Fruit fly (Drosophila melanogaster) whole organism, embryonic: Measurements from ENCODE around the gene sob.

Experiments used
- Abd-B ChIP-seq: fragments of 200-800 bp; sonication (Bioruptor generic); optimal IDR thresholded peaks from 2 replicates; lab custom pipeline; 2018; ENCODE audit warnings: missing biosample characterization, mild to moderate bottlenecking, missing genetic modification characterization, moderate library complexity
- Awh ChIP-seq: fragments of 200-800 bp; sonication (Bioruptor generic); IDR thresholded peaks from 2 replicates; pipeline ENCODE4, ENCODE4 v1.3.6; 2022; ENCODE audit warnings: missing biosample characterization, missing genetic modification characterization
- CG10979 ChIP-seq: fragments of 200-800 bp; sonication (Bioruptor generic); optimal IDR thresholded peaks from 2 replicates; lab custom pipeline; 2018; ENCODE audit warnings: missing biosample characterization, mild to moderate bottlenecking, missing genetic modification characterization, moderate library complexity
- CG12104 ChIP-seq: fragments of 200-800 bp; sonication (Bioruptor generic); optimal IDR thresholded peaks from 3 replicates; lab custom pipeline; 2016; ENCODE audit warnings: missing biosample characterization, missing genetic modification characterization
- CG12659 ChIP-seq: fragments of 200-800 bp; sonication (Bioruptor generic); optimal IDR thresholded peaks from 3 replicates; lab custom pipeline; 2017; ENCODE audit warnings: mild to moderate bottlenecking, missing biosample characterization, missing genetic modification reagents, missing genetic modification characterization
- CG12769 ChIP-seq: fragments of 200-800 bp; sonication (Bioruptor generic); optimal IDR thresholded peaks from 2 replicates; lab custom pipeline; 2019; ENCODE audit warnings: missing biosample characterization, mild to moderate bottlenecking, missing genetic modification characterization, moderate library complexity
- CG17328 ChIP-seq: fragments of 200-800 bp; sonication (Bioruptor generic); IDR thresholded peaks from 2 replicates; pipeline ENCODE4 v1.3.6; 2022; ENCODE audit warnings: missing biosample characterization, missing genetic modification characterization
- CG18476 ChIP-seq: fragments of 200-800 bp; sonication (Bioruptor generic); optimal IDR thresholded peaks from 2 replicates; lab custom pipeline; 2016; ENCODE audit warnings: missing biosample characterization, mild to moderate bottlenecking, missing genetic modification characterization
- CG18599 ChIP-seq: fragments of 200-800 bp; sonication (Bioruptor generic); optimal IDR thresholded peaks from 3 replicates; lab custom pipeline; 2017; ENCODE audit warnings: missing biosample characterization, missing genetic modification characterization, mild to moderate bottlenecking, moderate library complexity, missing genetic modification reagents
- CG18764 ChIP-seq: fragments of 200-800 bp; sonication (Bioruptor generic); optimal IDR thresholded peaks from 3 replicates; lab custom pipeline; 2016; ENCODE audit warnings: missing biosample characterization, missing genetic modification characterization
- CG2116 ChIP-seq: fragments of 200-800 bp; sonication (Bioruptor generic); optimal IDR thresholded peaks from 3 replicates; lab custom pipeline; 2018; ENCODE audit warnings: missing biosample characterization, mild to moderate bottlenecking, missing genetic modification characterization
- CG30431 ChIP-seq: fragments of 200-800 bp; sonication (Bioruptor generic); optimal IDR thresholded peaks from 2 replicates; lab custom pipeline; 2017; ENCODE audit warnings: missing biosample characterization, missing genetic modification characterization
- CG32767 ChIP-seq: fragments of 200-800 bp; sonication (Bioruptor generic); IDR thresholded peaks from 2 replicates; pipeline ENCODE4 v1.3.6; 2022; ENCODE audit warnings: missing biosample characterization, missing genetic modification characterization
- CG3838 ChIP-seq: fragments of 200-800 bp; sonication (Bioruptor generic); optimal IDR thresholded peaks from 3 replicates; lab custom pipeline; 2016; ENCODE audit warnings: missing biosample characterization, missing genetic modification characterization
- CG4707 ChIP-seq: fragments of 200-800 bp; sonication (Bioruptor generic); optimal IDR thresholded peaks from 2 replicates; lab custom pipeline; 2018; ENCODE audit warnings: missing biosample characterization, mild to moderate bottlenecking, missing genetic modification characterization, moderate library complexity
- CG5245 ChIP-seq: fragments of 200-800 bp; sonication (Bioruptor generic); optimal IDR thresholded peaks from 3 replicates; lab custom pipeline; 2016; ENCODE audit warnings: missing biosample characterization, missing genetic modification characterization
- CG7786 ChIP-seq: fragments of 200-800 bp; sonication (Bioruptor generic); optimal IDR thresholded peaks from 2 replicates; lab custom pipeline; 2016; ENCODE audit warnings: missing biosample characterization, missing genetic modification characterization
- CG8924 ChIP-seq: fragments of 200-800 bp; optimal IDR thresholded peaks from 3 replicates; lab custom pipeline; 2019; ENCODE audit warnings: missing biosample characterization, mild to moderate bottlenecking, missing genetic modification characterization, moderate library complexity
- D19B ChIP-seq: fragments of 200-800 bp; sonication (Bioruptor generic); optimal IDR thresholded peaks from 2 replicates; lab custom pipeline; 2017; ENCODE audit warnings: missing biosample characterization, mild to moderate bottlenecking, missing genetic modification characterization
- Dip3 ChIP-seq: fragments of 200-800 bp; sonication (Bioruptor generic); optimal IDR thresholded peaks from 3 replicates; lab custom pipeline; 2016; ENCODE audit warnings: missing biosample characterization, missing genetic modification characterization
- Ets65A ChIP-seq: fragments of 200-800 bp; sonication (Bioruptor generic); peaks from one replicate; lab custom pipeline; 2016; ENCODE audit warnings: missing biosample characterization, missing genetic modification characterization
- MESR4 ChIP-seq: fragments of 200-800 bp; sonication (Bioruptor generic); optimal IDR thresholded peaks from 2 replicates; lab custom pipeline; 2018; ENCODE audit warnings: missing biosample characterization, mild to moderate bottlenecking, missing genetic modification characterization, moderate library complexity
- NFAT ChIP-seq: fragments of 200-800 bp; sonication (Bioruptor generic); IDR thresholded peaks from 2 replicates; pipeline ENCODE4 v1.3.6; 2022; ENCODE audit warnings: missing biosample characterization, missing genetic modification characterization
- Nf-YA ChIP-seq: fragments of 200-800 bp; sonication (Bioruptor generic); IDR thresholded peaks from 2 replicates; pipeline ENCODE4 v1.3.6; 2022; ENCODE audit warnings: missing biosample characterization, missing genetic modification characterization
- Rx ChIP-seq: fragments of 200-800 bp; sonication (Bioruptor generic); IDR thresholded peaks from 2 replicates; pipeline ENCODE4 v1.3.6; 2022; ENCODE audit warnings: missing biosample characterization, missing genetic modification characterization
- Six4 ChIP-seq: fragments of 200-800 bp; sonication (Bioruptor generic); optimal IDR thresholded peaks from 2 replicates; lab custom pipeline; 2016; ENCODE audit warnings: missing biosample characterization, missing genetic modification characterization
- Sox100B ChIP-seq: fragments of 200-800 bp; sonication (Bioruptor generic); optimal IDR thresholded peaks from 3 replicates; lab custom pipeline; 2018; ENCODE audit warnings: missing biosample characterization, mild to moderate bottlenecking, missing genetic modification characterization
- YL-1 ChIP-seq: fragments of 200-800 bp; sonication (Bioruptor generic); optimal IDR thresholded peaks from 3 replicates; lab custom pipeline; 2017; ENCODE audit warnings: missing biosample characterization, mild to moderate bottlenecking, missing genetic modification characterization
- ap ChIP-seq: fragments of 200-800 bp; sonication (Bioruptor generic); IDR thresholded peaks from 2 replicates; pipeline ENCODE4 v1.3.6; 2022; ENCODE audit warnings: missing biosample characterization, missing genetic modification characterization
- bigmax ChIP-seq: fragments of 200-800 bp; sonication (Bioruptor generic); optimal IDR thresholded peaks from 2 replicates; lab custom pipeline; 2018; ENCODE audit warnings: missing biosample characterization, mild to moderate bottlenecking, missing genetic modification characterization
- br ChIP-seq: fragments of >200 bp; optimal IDR thresholded peaks from 2 replicates; lab custom pipeline; 2017
- bsh ChIP-seq, 2 experiments: fragments of 200-800 bp; sonication (Bioruptor generic); optimal IDR thresholded peaks; 2 replicates each; lab custom pipeline; 2017 to 2018; ENCODE audit warnings: mild to moderate bottlenecking in 2 of 2, missing biosample characterization in 2 of 2, missing genetic modification characterization in 2 of 2, moderate library complexity in 1 of 2
- ci ChIP-seq: fragments of 200-800 bp; sonication (Bioruptor generic); IDR thresholded peaks from 3 replicates; pipeline ENCODE4 v1.3.6; 2022; ENCODE audit warnings: missing biosample characterization, missing genetic modification characterization
- croc ChIP-seq: fragments of 200-800 bp; sonication (Bioruptor generic); conservative IDR thresholded peaks from 3 replicates; pipeline ENCODE4 v1.3.6; 2022; ENCODE audit warnings: missing biosample characterization, missing genetic modification characterization
- crol ChIP-seq: fragments of 200-800 bp; sonication (Bioruptor generic); IDR thresholded peaks from 2 replicates; pipeline ENCODE4 v1.3.6; 2022; ENCODE audit warnings: missing biosample characterization, missing genetic modification characterization
- gsb ChIP-seq: fragments of 200-800 bp; sonication (Bioruptor generic); IDR thresholded peaks from 2 replicates; pipeline ENCODE4 v1.3.6; 2022; ENCODE audit warnings: missing biosample characterization, missing genetic modification characterization
- hth ChIP-seq: fragments of >200 bp; optimal IDR thresholded peaks from 2 replicates; lab custom pipeline; 2017; ENCODE audit warnings: inconsistent platforms
- jing ChIP-seq: fragments of 200-800 bp; sonication (Bioruptor generic); optimal IDR thresholded peaks from 2 replicates; lab custom pipeline; 2018; ENCODE audit warnings: missing biosample characterization, mild to moderate bottlenecking, missing genetic modification characterization
- kay ChIP-seq: fragments of 200-800 bp; sonication (Bioruptor generic); optimal IDR thresholded peaks from 2 replicates; lab custom pipeline; 2016; ENCODE audit warnings: missing biosample characterization, missing genetic modification characterization
- kni ChIP-seq: fragments of 200-800 bp; sonication (Bioruptor generic); optimal IDR thresholded peaks from 3 replicates; lab custom pipeline; 2017; ENCODE audit warnings: mild to moderate bottlenecking, missing biosample characterization, missing genetic modification reagents, missing genetic modification characterization
- lab ChIP-seq: fragments of 200-800 bp; sonication (Bioruptor generic); optimal IDR thresholded peaks from 3 replicates; lab custom pipeline; 2017; ENCODE audit warnings: missing biosample characterization, missing genetic modification characterization, mild to moderate bottlenecking, moderate library complexity, missing genetic modification reagents
- mld ChIP-seq: fragments of 200-800 bp; sonication (Bioruptor generic); IDR thresholded peaks from 3 replicates; pipeline ENCODE4 v1.3.6; 2022; ENCODE audit warnings: missing biosample characterization, missing genetic modification characterization; ENCODE audit not compliant: partially characterized antibody
- nerfin-1 ChIP-seq: fragments of 200-800 bp; sonication (Bioruptor generic); optimal IDR thresholded peaks from 3 replicates; lab custom pipeline; 2019; ENCODE audit warnings: missing biosample characterization, mild to moderate bottlenecking, missing genetic modification characterization, moderate library complexity
- onecut ChIP-seq: fragments of 200-800 bp; sonication (Bioruptor generic); IDR thresholded peaks from 2 replicates; pipeline ENCODE4 v1.3.6; 2022; ENCODE audit warnings: missing biosample characterization, missing genetic modification characterization
- row ChIP-seq: fragments of 200-800 bp; sonication (Bioruptor generic); IDR thresholded peaks from 3 replicates; pipeline ENCODE4 v1.3.6; 2022; ENCODE audit warnings: missing biosample characterization, missing genetic modification characterization
- shn ChIP-seq: fragments of 200-800 bp; sonication (Bioruptor generic); optimal IDR thresholded peaks from 3 replicates; lab custom pipeline; 2016; ENCODE audit warnings: missing biosample characterization, missing genetic modification characterization
- sim ChIP-seq: fragments of 200-800 bp; sonication (Bioruptor generic); IDR thresholded peaks from 2 replicates; pipeline ENCODE4 v1.3.6; 2022; ENCODE audit warnings: missing biosample characterization, missing genetic modification characterization
- slp2 ChIP-seq: fragments of 200-800 bp; sonication (Bioruptor generic); optimal IDR thresholded peaks from 2 replicates; lab custom pipeline; 2016; ENCODE audit warnings: missing biosample characterization, missing genetic modification characterization
- vfl ChIP-seq: fragments of 200-800 bp; sonication (Bioruptor generic); optimal IDR thresholded peaks from 2 replicates; lab custom pipeline; 2016; ENCODE audit warnings: missing biosample characterization, missing genetic modification characterization
- yki ChIP-seq: fragments of >200 bp; optimal IDR thresholded peaks from 3 replicates; lab custom pipeline; 2018
- zf30C ChIP-seq: fragments of 200-800 bp; sonication (Bioruptor generic); optimal IDR thresholded peaks from 3 replicates; lab custom pipeline; 2018; ENCODE audit warnings: missing biosample characterization, mild to moderate bottlenecking, missing genetic modification characterization

sob gene

dm6 chr2L:3534227-3534842, 46.2 kb downstream of the sob start (continued):
- no peak for TF ChIP-seq CG3838 (GFP tag; lab: Kevin White, UChicago)
- peak; percentile 36 for TF ChIP-seq CG7786
- TF ChIP-seq gsb (GFP tag; lab: Robert Waterston, UW): no peak
- peak; percentile 24 for TF ChIP-seq CG12659
- TF ChIP-seq CG2116 (GFP tag; lab: Kevin White, UChicago): peak; percentile 9
- 0 out of 2 replicates have a peak, but pooled peaks have one; percentile 10 for TF ChIP-seq sim
- peak; percentile 38; the same call in 1 of the 2 replicates for TF ChIP-seq ap (GFP tag; lab: Robert Waterston, UW)
- peak; percentile 13 for TF ChIP-seq CG12104 (GFP tag; lab: Kevin White, UChicago)
- no peak for TF ChIP-seq YL-1
- no peak for TF ChIP-seq D19B (GFP tag; lab: Kevin White, UChicago)
- TF ChIP-seq kni (GFP tag; lab: Kevin White, UChicago): no peak
- TF ChIP-seq croc (GFP tag; lab: Robert Waterston, UW): peak; percentile 45; the same call in 1 of the 3 replicates
- peak; percentile 15 for TF ChIP-seq nerfin-1 (tag; lab: Kevin White, UChicago)
- no peak for TF ChIP-seq jing (GFP tag; lab: Kevin White, UChicago)
- TF ChIP-seq Dip3 (GFP tag; lab: Kevin White, UChicago): peak; percentile 5
- TF ChIP-seq lab (GFP tag; lab: Kevin White, UChicago): peak; percentile 32
- TF ChIP-seq bsh (GFP tag; optimal IDR thresholded peaks at IDR 0.05; lab: Kevin White, UChicago): peak; percentile 72 to 74
- peak; percentile 33; the same call in 1 of the 2 replicates for TF ChIP-seq onecut (GFP tag; lab: Robert Waterston, UW)
- no peak for TF ChIP-seq zf30C (GFP tag; lab: Kevin White, UChicago)
- no peak for TF ChIP-seq vfl (GFP tag; lab: Kevin White, UChicago)
- no peak for TF ChIP-seq bigmax (GFP tag; lab: Kevin White, UChicago)
- no peak for TF ChIP-seq Nf-YA (GFP tag; lab: Robert Waterston, UW)
- peak; percentile 65 for TF ChIP-seq row (GFP tag; lab: Robert Waterston, UW)
- TF ChIP-seq shn: peak; percentile 27
- peak; percentile 41 for TF ChIP-seq CG18764
- TF ChIP-seq Six4 (GFP tag; lab: Kevin White, UChicago): peak; percentile 45
- TF ChIP-seq NFAT (GFP tag; lab: Robert Waterston, UW): peak; percentile 42; the same call in 1 of the 2 replicates
- TF ChIP-seq crol (GFP tag; lab: Robert Waterston, UW): no peak; the same call in 1 of the 2 replicates
- TF ChIP-seq Awh: peak; percentile 59; the same call in 1 of the 2 replicates
- peak; percentile 36 for TF ChIP-seq CG8924 (tag; lab: Kevin White, UChicago)
- TF ChIP-seq CG30431 (GFP tag; lab: Kevin White, UChicago): peak; percentile 11
- TF ChIP-seq CG4707 (GFP tag; lab: Kevin White, UChicago): peak; percentile 14
- peak; percentile 0 for TF ChIP-seq kay (GFP tag; lab: Kevin White, UChicago)
- peak; percentile 51 for TF ChIP-seq Sox100B (GFP tag; lab: Kevin White, UChicago)
- TF ChIP-seq MESR4 (GFP tag; lab: Kevin White, UChicago): no peak
- TF ChIP-seq CG10979 (tag; lab: Kevin White, UChicago): peak; percentile 68
- peak; percentile 70; the same call in 2 of the 3 replicates for TF ChIP-seq ci (GFP tag; lab: Robert Waterston, UW)
- peak; percentile 2 for TF ChIP-seq CG18599 (GFP tag; lab: Kevin White, UChicago)
- peak; percentile 45; the same call in 1 of the 2 replicates for TF ChIP-seq Rx (GFP tag; lab: Robert Waterston, UW)
- no peak for TF ChIP-seq br (lab: Kevin White, UChicago)
- no peak for TF ChIP-seq hth (lab: Kevin White, UChicago)
- TF ChIP-seq CG12769 (tag; lab: Kevin White, UChicago): no peak
- peak; percentile 22 for TF ChIP-seq yki (lab: Kevin White, UChicago)
- peak; percentile 32 for TF ChIP-seq Abd-B (GFP tag; lab: Kevin White, UChicago)
- peak; percentile 65; the same call in 1 of the 2 replicates for TF ChIP-seq CG17328 (GFP tag; lab: Robert Waterston, UW)
- peak; percentile 81 for TF ChIP-seq Ets65A (GFP tag; lab: Kevin White, UChicago)
- peak; percentile 16 for TF ChIP-seq CG18476 (GFP tag; lab: Kevin White, UChicago)
- TF ChIP-seq CG32767 (GFP tag; lab: Robert Waterston, UW): 0 out of 2 replicates have a peak, but pooled peaks have one; percentile 42
- TF ChIP-seq mld: no peak
- TF ChIP-seq slp2 (GFP tag; lab: Kevin White, UChicago): peak; percentile 43
- peak; percentile 29 for TF ChIP-seq CG5245
